Worm (Caenorhabditis elegans): ENCODE data around the gene F40F8.3.

ce11 chrII:11107828-11108227, 21.3 kb upstream of the F40F8.3 start, which contains the start of gene apc-17:
- TF ChIP-seq ztf-16 (tag; optimal IDR thresholded peaks at IDR 0.05), result no peak
- no peak for TF ChIP-seq elt-2 (tag; optimal IDR thresholded peaks at IDR 0.05)
- TF ChIP-seq pha-4 (tag; optimal IDR thresholded peaks at IDR 0.05), result no peak
- no peak for TF ChIP-seq fkh-10 (GFP tag; optimal IDR thresholded peaks at IDR 0.05)
- no peak for TF ChIP-seq ceh-30 (tag; optimal IDR thresholded peaks at IDR 0.05)
- no peak for TF ChIP-seq zip-5 (tag; optimal IDR thresholded peaks at IDR 0.05)
- TF ChIP-seq ceh-34 (tag; optimal IDR thresholded peaks at IDR 0.05), result no peak
- no peak for TF ChIP-seq nfya-1 (tag; optimal IDR thresholded peaks at IDR 0.05)
- TF ChIP-seq ama-1 (optimal IDR thresholded peaks at IDR 0.05), result no peak
- TF ChIP-seq odd-2 (tag; optimal IDR thresholded peaks at IDR 0.05), result no peak
- TF ChIP-seq unc-86 (tag; optimal IDR thresholded peaks at IDR 0.05), result no peak
- no peak for TF ChIP-seq ceh-19 (GFP tag; optimal IDR thresholded peaks at IDR 0.05)
- no peak for TF ChIP-seq ceh-6 (GFP tag; optimal IDR thresholded peaks at IDR 0.05)
- no peak for TF ChIP-seq ets-4 (tag; optimal IDR thresholded peaks at IDR 0.05)
